Fruit fly (Drosophila melanogaster) whole organism, embryonic: Measurements from ENCODE around the gene GlcAT-P.
A peak's percentile ranks its signal among the peaks of the same experiment; 100 is the strongest.

ENCODE experiments used
- ATbp ChIP-seq: fragments of 200-800 bp; sonication (Bioruptor generic); optimal IDR thresholded peaks from 2 replicates; lab custom pipeline; 2017; ENCODE audit warnings: missing biosample characterization, mild to moderate bottlenecking, missing genetic modification characterization, missing genetic modification reagents
- Ada2b ChIP-seq: fragments of 200-800 bp; sonication (Bioruptor generic); IDR thresholded peaks from 2 replicates; pipeline ENCODE4 v1.3.6; 2022; ENCODE audit warnings: missing biosample characterization, missing genetic modification characterization
- BtbVII ChIP-seq: fragments of 200-800 bp; sonication (Bioruptor generic); optimal IDR thresholded peaks from 3 replicates; lab custom pipeline; 2017; ENCODE audit warnings: missing biosample characterization, mild to moderate bottlenecking, missing genetic modification characterization
- CG10431 ChIP-seq: fragments of 200-800 bp; sonication (Bioruptor generic); optimal IDR thresholded peaks from 3 replicates; lab custom pipeline; 2018; ENCODE audit warnings: missing biosample characterization, mild to moderate bottlenecking, missing genetic modification characterization
- CG12071 ChIP-seq: fragments of 200-800 bp; sonication (Bioruptor generic); optimal IDR thresholded peaks from 3 replicates; lab custom pipeline; 2018; ENCODE audit warnings: missing biosample characterization, mild to moderate bottlenecking, missing genetic modification characterization
- CG13296 ChIP-seq: fragments of 200-800 bp; sonication (Bioruptor generic); optimal IDR thresholded peaks from 3 replicates; lab custom pipeline; 2018; ENCODE audit warnings: missing biosample characterization, mild to moderate bottlenecking, missing genetic modification characterization
- CG14710 ChIP-seq: fragments of 200-800 bp; sonication (Bioruptor generic); optimal IDR thresholded peaks from 3 replicates; lab custom pipeline; 2019; ENCODE audit warnings: missing biosample characterization, mild to moderate bottlenecking, missing genetic modification characterization, moderate library complexity
- CG1529 ChIP-seq: fragments of 200-800 bp; sonication (Bioruptor generic); optimal IDR thresholded peaks from 3 replicates; lab custom pipeline; 2018; ENCODE audit warnings: missing biosample characterization, missing genetic modification characterization
- CG1603 ChIP-seq: fragments of 200-800 bp; sonication (Bioruptor generic); optimal IDR thresholded peaks from 2 replicates; lab custom pipeline; 2019; ENCODE audit warnings: missing biosample characterization, mild to moderate bottlenecking, missing genetic modification characterization, moderate library complexity
- CG2875 ChIP-seq: fragments of 200-800 bp; sonication (Bioruptor generic); optimal IDR thresholded peaks from 2 replicates; lab custom pipeline; 2017; ENCODE audit warnings: missing biosample characterization, mild to moderate bottlenecking, missing genetic modification characterization, missing genetic modification reagents
- CG4424 ChIP-seq: fragments of 200-800 bp; sonication (Bioruptor generic); optimal IDR thresholded peaks from 3 replicates; lab custom pipeline; 2016; ENCODE audit warnings: missing biosample characterization, missing genetic modification characterization
- CG5180 ChIP-seq: fragments of 200-800 bp; sonication (Bioruptor generic); optimal IDR thresholded peaks from 3 replicates; lab custom pipeline; 2017; ENCODE audit warnings: missing biosample characterization, missing genetic modification characterization, mild to moderate bottlenecking, moderate library complexity, missing genetic modification reagents
- CG6654 ChIP-seq: fragments of 200-800 bp; sonication (Bioruptor generic); optimal IDR thresholded peaks from 2 replicates; lab custom pipeline; 2017; ENCODE audit warnings: missing biosample characterization, mild to moderate bottlenecking, missing genetic modification characterization
- CG8089 ChIP-seq: fragments of 200-800 bp; sonication (Bioruptor generic); optimal IDR thresholded peaks from 3 replicates; lab custom pipeline; 2016; ENCODE audit warnings: missing biosample characterization, missing genetic modification characterization
- CG9727 ChIP-seq: fragments of 200-800 bp; sonication (Bioruptor generic); optimal IDR thresholded peaks from 3 replicates; lab custom pipeline; 2017; ENCODE audit warnings: missing biosample characterization, mild to moderate bottlenecking, missing genetic modification characterization
- CTCF ChIP-seq: fragments of 200-800 bp; sonication (Bioruptor generic); optimal IDR thresholded peaks from 2 replicates; lab custom pipeline; 2017; ENCODE audit warnings: missing biosample characterization, mild to moderate bottlenecking, missing genetic modification characterization, moderate library complexity
- Camta ChIP-seq: fragments of 200-800 bp; sonication (Bioruptor generic); optimal IDR thresholded peaks from 2 replicates; lab custom pipeline; 2016; ENCODE audit warnings: missing biosample characterization, missing genetic modification characterization
- CkIIα-i1 ChIP-seq: fragments of 200-800 bp; sonication (Bioruptor generic); IDR thresholded peaks from 2 replicates; pipeline ENCODE4 v1.3.6; 2022; ENCODE audit warnings: missing biosample characterization, missing genetic modification characterization
- CoRest ChIP-seq: fragments of 200-800 bp; sonication (Bioruptor generic); optimal IDR thresholded peaks from 3 replicates; lab custom pipeline; 2018; ENCODE audit warnings: missing biosample characterization, mild to moderate bottlenecking, missing genetic modification characterization, moderate library complexity
- Dref ChIP-seq: fragments of 200-800 bp; sonication (Bioruptor generic); IDR thresholded peaks from 2 replicates; pipeline ENCODE4 v1.3.6; 2022; ENCODE audit warnings: missing biosample characterization, missing genetic modification characterization
- Gug ChIP-seq: fragments of 200-800 bp; sonication (Bioruptor generic); IDR thresholded peaks from 4 replicates; pipeline ENCODE4 v1.3.6; 2022; ENCODE audit warnings: missing biosample characterization, missing genetic modification characterization
- H2.0 ChIP-seq: fragments of 200-800 bp; sonication (Bioruptor generic); IDR thresholded peaks from 2 replicates; pipeline ENCODE4 v1.3.6; 2022; ENCODE audit warnings: missing biosample characterization, missing genetic modification characterization
- HmgD ChIP-seq: fragments of 200-800 bp; sonication (Bioruptor generic); optimal IDR thresholded peaks from 3 replicates; lab custom pipeline; 2016; ENCODE audit warnings: missing biosample characterization, missing genetic modification characterization
- Hr3 ChIP-seq: fragments of 200-800 bp; sonication (Bioruptor generic); optimal IDR thresholded peaks from 3 replicates; lab custom pipeline; 2016; ENCODE audit warnings: missing biosample characterization, missing genetic modification characterization
- MTF-1 ChIP-seq: fragments of 200-800 bp; sonication (Bioruptor generic); optimal IDR thresholded peaks from 2 replicates; lab custom pipeline; 2018; ENCODE audit warnings: missing biosample characterization, mild to moderate bottlenecking, missing genetic modification characterization, borderline replicate concordance
- Med ChIP-seq: fragments of 200-800 bp; sonication (Bioruptor generic); peaks from one replicate; lab custom pipeline; 2016; ENCODE audit warnings: missing biosample characterization, missing genetic modification characterization, mild to moderate bottlenecking, inconsistent platforms, moderate library complexity
- Neu2 ChIP-seq: fragments of 200-800 bp; sonication (Bioruptor generic); optimal IDR thresholded peaks from 3 replicates; lab custom pipeline; 2016; ENCODE audit warnings: missing biosample characterization, missing genetic modification characterization, borderline replicate concordance
- Side ChIP-seq: fragments of 200-800 bp; sonication (Bioruptor generic); optimal IDR thresholded peaks from 2 replicates; lab custom pipeline; 2016; ENCODE audit warnings: missing biosample characterization, missing genetic modification characterization
- Tbp ChIP-seq: fragments of >200 bp; optimal IDR thresholded peaks from 2 replicates; lab custom pipeline; 2018; ENCODE audit warnings: missing biosample characterization, missing genetic modification characterization
- bsh ChIP-seq, 2 experiments: fragments of 200-800 bp; sonication (Bioruptor generic); optimal IDR thresholded peaks; 2 replicates each; lab custom pipeline; 2017 to 2018; ENCODE audit warnings: mild to moderate bottlenecking in 2 of 2, missing biosample characterization in 2 of 2, missing genetic modification characterization in 2 of 2, moderate library complexity in 1 of 2
- crc ChIP-seq: fragments of 200-800 bp; sonication (Bioruptor generic); optimal IDR thresholded peaks from 2 replicates; lab custom pipeline; 2016; ENCODE audit warnings: missing biosample characterization, missing genetic modification characterization
- da ChIP-seq: fragments of 200-800 bp; sonication (Bioruptor generic); optimal IDR thresholded peaks from 2 replicates; lab custom pipeline; 2016; ENCODE audit warnings: missing biosample characterization, missing genetic modification characterization
- dysf ChIP-seq: fragments of 200-800 bp; sonication (Bioruptor generic); IDR thresholded peaks from 3 replicates; pipeline ENCODE4 v1.3.6; 2022; ENCODE audit warnings: missing biosample characterization, missing genetic modification characterization
- ems ChIP-seq: fragments of 200-800 bp; sonication (Bioruptor generic); optimal IDR thresholded peaks from 3 replicates; lab custom pipeline; 2016; ENCODE audit warnings: missing biosample characterization, missing genetic modification characterization
- hbn ChIP-seq: fragments of 200-800 bp; sonication (Bioruptor generic); IDR thresholded peaks from 2 replicates; pipeline ENCODE4 v1.3.6; 2022; ENCODE audit warnings: missing biosample characterization, missing genetic modification characterization; ENCODE audit not compliant: partially characterized antibody
- jigr1 ChIP-seq: fragments of 200-800 bp; sonication (Bioruptor generic); IDR thresholded peaks from 3 replicates; pipeline ENCODE4 v1.3.6; 2022; ENCODE audit warnings: missing biosample characterization, missing genetic modification characterization
- kah ChIP-seq: fragments of 200-800 bp; sonication (Bioruptor generic); optimal IDR thresholded peaks from 2 replicates; lab custom pipeline; 2018; ENCODE audit warnings: missing biosample characterization, mild to moderate bottlenecking, missing genetic modification characterization
- mirr ChIP-seq: fragments of 200-800 bp; sonication (Bioruptor generic); optimal IDR thresholded peaks from 3 replicates; lab custom pipeline; 2018; ENCODE audit warnings: missing biosample characterization, mild to moderate bottlenecking, missing genetic modification characterization
- nerfin-1 ChIP-seq: fragments of 200-800 bp; sonication (Bioruptor generic); optimal IDR thresholded peaks from 3 replicates; lab custom pipeline; 2019; ENCODE audit warnings: missing biosample characterization, mild to moderate bottlenecking, missing genetic modification characterization, moderate library complexity
- nom ChIP-seq: fragments of 200-800 bp; sonication (Bioruptor generic); optimal IDR thresholded peaks from 2 replicates; lab custom pipeline; 2017; ENCODE audit warnings: missing biosample characterization, missing genetic modification characterization, mild to moderate bottlenecking, moderate library complexity, missing genetic modification reagents
- prd ChIP-seq, 3 experiments: fragments of >200 bp in 2 of 3; fragments of 200-800 bp in 1 of 3; sonication (Bioruptor generic) in 1 of 3; optimal IDR thresholded peaks in 2 of 3; IDR thresholded peaks in 1 of 3; 2 replicates in 2 of 3; 3 replicates in 1 of 3; pipeline versions ENCODE4 v1.3.6 to Lab custom; 2017 to 2022; ENCODE audit warnings: missing biosample characterization in 1 of 3, missing genetic modification characterization in 1 of 3
- psq ChIP-seq: fragments of 200-800 bp; sonication (Bioruptor generic); optimal IDR thresholded peaks from 2 replicates; lab custom pipeline; 2017; ENCODE audit warnings: missing biosample characterization, missing genetic modification characterization
- salm ChIP-seq: fragments of 200-800 bp; sonication (Bioruptor generic); optimal IDR thresholded peaks from 2 replicates; lab custom pipeline; 2018; ENCODE audit warnings: missing biosample characterization, mild to moderate bottlenecking, missing genetic modification characterization
- sd ChIP-seq: fragments of 200-800 bp; sonication (Bioruptor generic); optimal IDR thresholded peaks from 3 replicates; lab custom pipeline; 2018; ENCODE audit warnings: missing biosample characterization, mild to moderate bottlenecking, missing genetic modification characterization, moderate library complexity
- sqz ChIP-seq: fragments of 200-800 bp; sonication (Bioruptor generic); optimal IDR thresholded peaks from 3 replicates; lab custom pipeline; 2018; ENCODE audit warnings: missing biosample characterization, mild to moderate bottlenecking, missing genetic modification characterization
- stc ChIP-seq: fragments of 200-800 bp; sonication (Bioruptor generic); IDR thresholded peaks from 2 replicates; pipeline ENCODE4 v1.3.6; 2022; ENCODE audit warnings: missing biosample characterization, missing genetic modification characterization
- trh ChIP-seq: fragments of 200-800 bp; sonication (Bioruptor generic); optimal IDR thresholded peaks from 2 replicates; lab custom pipeline; 2016; ENCODE audit warnings: missing biosample characterization, missing genetic modification characterization
- tup ChIP-seq: fragments of 200-800 bp; sonication (Bioruptor generic); optimal IDR thresholded peaks from 2 replicates; lab custom pipeline; 2016; ENCODE audit warnings: missing biosample characterization, mild to moderate bottlenecking, missing genetic modification characterization, moderate library complexity

GlcAT-P gene

DNA sequence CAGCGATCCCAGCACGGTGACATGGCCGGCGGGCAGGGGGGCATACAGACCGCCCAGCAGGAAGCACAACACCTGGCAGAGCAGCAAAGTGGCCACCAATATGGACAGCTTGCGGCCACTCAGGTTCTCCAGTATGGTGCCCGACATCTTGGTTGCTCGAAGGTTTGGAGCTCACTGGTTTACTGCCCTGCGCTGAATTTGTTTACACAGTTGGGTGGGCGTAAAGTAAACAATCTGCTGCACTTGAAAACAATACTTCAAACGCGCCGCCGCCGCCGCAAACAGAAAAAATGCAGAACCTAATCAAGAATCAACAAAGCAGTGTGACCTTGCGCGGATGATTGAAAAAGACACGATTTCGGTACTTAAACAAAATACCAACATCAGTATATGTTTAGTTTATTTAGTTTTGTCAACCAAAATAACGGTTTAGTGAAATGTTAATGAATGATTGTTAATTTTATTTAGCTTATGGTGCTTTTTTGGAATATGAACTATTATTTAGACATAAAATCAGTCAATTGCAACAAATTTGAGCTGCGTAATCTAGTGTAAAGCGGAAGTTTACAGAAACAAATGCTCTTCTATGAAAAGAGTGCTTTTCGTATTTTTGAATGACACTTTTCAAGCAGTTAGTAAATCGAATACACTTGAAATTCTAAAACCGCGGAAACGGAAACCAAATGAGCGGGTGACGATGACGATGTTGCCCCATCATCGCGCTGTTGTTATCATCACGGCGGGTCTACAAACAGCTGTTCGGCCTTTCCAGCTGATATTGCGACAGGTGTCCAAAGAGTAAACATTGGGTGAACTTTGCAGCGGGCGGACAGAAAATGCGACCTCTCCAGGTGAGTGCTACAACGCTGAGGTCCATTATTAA lies 27.8 kb downstream of the GlcAT-P start, which contains the start of the genes wls and Adck5 (continued):
- TF ChIP-seq salm (tag; lab: Kevin White, UChicago) (peak; percentile 25), CG4424 (GFP tag; lab: Kevin White, UChicago) (peak; percentile 38), CkIIα-i1 (no peak), CG1529 (peak; percentile 21), Ada2b (GFP tag; lab: Robert Waterston, UW) (0 out of 2 replicates have a peak, but pooled peaks have one; percentile 5), Camta (GFP tag; lab: Kevin White, UChicago) (peak; percentile 59), Neu2 (GFP tag; lab: Kevin White, UChicago) (no peak), ATbp (GFP tag; lab: Kevin White, UChicago) (peak; percentile 46), CG2875 (peak; percentile 25), tup (no peak), Gug (no peak), CoRest (tag; lab: Kevin White, UChicago) (peak; percentile 60), ems (GFP tag; lab: Kevin White, UChicago) (no peak), H2.0 (GFP tag; lab: Robert Waterston, UW) (0 out of 2 replicates have a peak, but pooled peaks have one; percentile 16), mirr (GFP tag; lab: Kevin White, UChicago) (peak; percentile 65), nerfin-1 (tag; lab: Kevin White, UChicago) (peak; percentile 26), dysf (GFP tag; lab: Robert Waterston, UW) (peak; percentile 50; the same call in 1 of the 3 replicates), CG9727 (peak; percentile 63), sqz (peak; percentile 18), CG6654 (no peak), MTF-1 (GFP tag; lab: Kevin White, UChicago) (peak; percentile 80), CG14710 (tag; lab: Kevin White, UChicago) (peak; percentile 81), CTCF (GFP tag; lab: Kevin White, UChicago) (peak; percentile 62), jigr1 (GFP tag; lab: Robert Waterston, UW) (no peak), CG10431 (GFP tag; lab: Kevin White, UChicago) (no peak), Hr3 (GFP tag; lab: Kevin White, UChicago) (no peak), CG13296 (peak; percentile 70), hbn (GFP tag; lab: Robert Waterston, UW) (0 out of 2 replicates have a peak, but pooled peaks have one; percentile 27), CG1603 (tag; lab: Kevin White, UChicago) (peak; percentile 57), CG5180 (GFP tag; lab: Kevin White, UChicago) (peak; percentile 7), trh (GFP tag; lab: Kevin White, UChicago) (no peak), sd (tag; lab: Kevin White, UChicago) (no peak), bsh (GFP tag; optimal IDR thresholded peaks at IDR 0.05; lab: Kevin White, UChicago) (peak in 1 of 2 experiments; percentile 42), CG12071 (peak; percentile 81), Dref (GFP tag; lab: Robert Waterston, UW) (no peak), HmgD (GFP tag; lab: Kevin White, UChicago) (no peak), Side (GFP tag; lab: Kevin White, UChicago) (peak; percentile 70), Med (GFP tag; lab: Kevin White, UChicago) (peak; percentile 93), psq (GFP tag; lab: Kevin White, UChicago) (no peak), Tbp (GFP tag; lab: Kevin White, UChicago) (no peak), kah (peak; percentile 92), BtbVII (GFP tag; lab: Kevin White, UChicago) (peak; percentile 79), CG8089 (GFP tag; lab: Kevin White, UChicago) (peak; percentile 67), crc (GFP tag; lab: Kevin White, UChicago) (peak; percentile 35), da (GFP tag; lab: Kevin White, UChicago) (no peak), prd (optimal IDR thresholded peaks at IDR 0.05; lab: Kevin White, UChicago) (no peak), prd (GFP tag; IDR thresholded peaks at IDR 0.05; lab: Robert Waterston, UW) (no peak), stc (GFP tag; lab: Robert Waterston, UW) (peak; percentile 30; the same call in 1 of the 2 replicates), nom (GFP tag; lab: Kevin White, UChicago) (no peak)
